Worm (Caenorhabditis elegans) whole organism, L2 larva: ENCODE data around the gene thn-1.

Experiments used
- lin-11 ChIP-seq: fragments of 150-350 bp; sonication (generic microtip); optimal IDR thresholded peaks from 2 replicates; lab custom pipeline; 2014; ENCODE audit warnings: missing biosample characterization, missing genetic modification characterization, inconsistent platforms, mixed read lengths
- lin-13 ChIP-seq: fragments of 150-350 bp; optimal IDR thresholded peaks from 2 replicates; lab custom pipeline; 2014; ENCODE audit warnings: missing biosample characterization, missing genetic modification reagents, missing genetic modification characterization
- nhr-10 ChIP-seq: sonication (generic microtip); optimal IDR thresholded peaks from 2 replicates; lab custom pipeline; 2017; ENCODE audit warnings: missing biosample characterization, missing genetic modification characterization
- nhr-12 ChIP-seq: fragments of 150-350 bp; optimal IDR thresholded peaks from 2 replicates; lab custom pipeline; 2014; ENCODE audit warnings: missing biosample characterization, missing genetic modification characterization
- nhr-25 ChIP-seq: fragments of 150-350 bp; sonication (generic microtip); optimal IDR thresholded peaks from 3 replicates; lab custom pipeline; 2014; ENCODE audit warnings: missing biosample characterization, missing genetic modification characterization
- unc-55 ChIP-seq: fragments of 150-350 bp; sonication (generic microtip); optimal IDR thresholded peaks from 3 replicates; lab custom pipeline; 2014; ENCODE audit warnings: missing biosample characterization, missing genetic modification reagents, missing genetic modification characterization
- unc-62 ChIP-seq: fragments of 150-350 bp; optimal IDR thresholded peaks from 2 replicates; lab custom pipeline; 2014; ENCODE audit warnings: missing biosample characterization, missing genetic modification reagents, missing genetic modification characterization
- ztf-1 ChIP-seq: fragments of 200-800 bp; sonication (Bioruptor generic); conservative IDR thresholded peaks from 2 replicates; pipeline ENCODE4 v1.3.6; 2022; ENCODE audit warnings: missing genetic modification characterization, missing compliant biosample characterization

DNA sequence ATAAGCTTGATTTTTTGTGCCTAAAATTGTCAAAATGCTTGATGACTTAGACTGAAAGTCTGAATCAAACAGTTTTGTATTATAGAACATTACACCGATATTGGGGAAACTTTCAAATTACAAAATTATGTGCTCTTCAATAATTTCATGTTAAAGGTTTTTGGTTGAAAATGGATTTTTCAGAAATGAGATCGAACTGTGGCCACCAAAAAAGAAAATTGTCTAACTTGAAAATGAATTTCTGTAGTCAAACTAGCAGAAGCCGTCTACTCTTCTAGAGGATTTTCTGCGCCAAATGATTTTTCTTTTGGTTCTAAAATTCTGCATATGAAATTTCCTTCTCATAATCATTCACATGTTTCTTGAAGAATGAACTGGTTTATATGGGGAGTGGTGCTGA lies 39.0 kb upstream of the thn-1 start:
- TF ChIP-seq lin-11 (tag; lab: Kevin White, UChicago) (no peak), ztf-1 (GFP tag; lab: Robert Waterston, UW) (no peak), unc-55 (GFP tag; lab: Kevin White, UChicago) (no peak), lin-13 (no peak), nhr-10 (no peak), unc-62 (GFP tag; lab: Kevin White, UChicago) (no peak), nhr-12 (no peak), nhr-25 (tag; lab: Kevin White, UChicago) (no peak)
